Worm (Caenorhabditis elegans) whole organism, dauer: ENCODE results near the gene pha-4.

Source experiments
- unc-62 ChIP-seq: sonication (generic microtip); optimal IDR thresholded peaks from 2 replicates; lab custom pipeline; 2017; ENCODE audit warnings: missing biosample characterization, missing genetic modification reagents, missing genetic modification characterization

The pha-4 gene

DNA sequence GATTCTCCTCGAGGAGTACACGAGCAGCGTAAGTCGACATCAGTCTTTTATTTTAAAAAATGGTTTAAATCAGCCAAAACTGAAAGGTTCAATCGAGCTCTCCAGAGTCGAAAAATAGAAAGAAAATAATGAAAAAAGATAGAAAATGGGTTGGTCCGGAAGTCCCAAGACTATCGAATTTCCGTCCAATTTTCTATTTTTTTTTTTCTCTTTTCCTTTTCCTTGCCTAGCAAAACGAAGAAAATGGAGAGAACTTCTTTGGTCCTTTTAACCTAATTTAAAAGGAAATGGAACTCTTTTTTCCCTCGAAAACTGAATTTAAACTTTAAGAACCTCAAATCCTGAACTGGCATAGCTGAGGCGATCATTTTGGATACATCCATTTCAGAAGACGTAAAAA lies 13.5 kb upstream of the pha-4 start:
- TF ChIP-seq unc-62 (GFP tag; lab: Kevin White, UChicago): no peak

ce11 chrV:20744290-20744837 lies 8.5 kb upstream of the pha-4 start, which contains the start of gene dnj-25:
Gene dnj-25, minus strand, starts transcription at chrV:20744346.
- TF ChIP-seq unc-62 (GFP tag; lab: Kevin White, UChicago): no peak

DNA sequence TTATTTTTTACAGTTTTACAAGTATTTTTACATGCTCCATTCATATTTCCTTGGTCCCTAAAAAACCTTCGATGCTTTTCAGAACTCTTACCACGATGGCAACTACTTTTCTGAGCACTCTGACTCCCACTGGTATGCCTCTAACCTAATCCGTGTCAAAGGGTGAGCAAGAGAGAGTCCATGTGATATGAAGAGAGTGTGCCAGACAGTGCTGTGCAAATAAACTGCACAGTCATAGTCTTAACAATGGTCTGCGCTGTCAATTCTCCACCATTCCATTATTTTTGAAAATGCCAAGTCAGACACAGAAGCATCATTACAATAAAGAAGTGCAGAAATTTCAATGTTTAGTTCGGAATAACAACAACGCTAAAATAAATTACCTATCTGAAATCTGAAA lies 7.6 kb upstream of the pha-4 start:
- no peak for TF ChIP-seq unc-62 (GFP tag; lab: Kevin White, UChicago)

DNA sequence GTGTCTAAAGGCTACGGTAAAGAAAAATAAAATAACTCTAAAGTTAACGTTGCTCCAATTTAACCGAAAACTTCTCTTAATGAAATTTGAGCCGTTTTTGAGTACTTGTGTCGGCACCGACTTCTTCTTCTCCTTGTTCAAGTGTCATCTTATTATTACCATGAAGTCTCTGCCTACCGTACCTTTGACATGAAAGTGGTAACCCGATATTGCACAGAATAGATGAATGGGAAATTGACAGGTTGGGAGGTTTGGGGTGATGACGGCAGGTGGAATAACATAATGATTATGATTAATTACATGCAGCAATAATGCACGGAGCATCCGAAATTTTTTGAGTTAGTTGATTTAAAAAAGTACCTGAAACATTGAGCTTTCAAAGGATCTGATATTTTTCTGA lies 6.0 kb upstream of the pha-4 start:
- no peak for TF ChIP-seq unc-62 (GFP tag; lab: Kevin White, UChicago)

ce11 chrV:20747964-20748363 lies 4.9 kb upstream of the pha-4 start:
- no peak for TF ChIP-seq unc-62 (GFP tag; lab: Kevin White, UChicago)

- TF ChIP-seq unc-62 (GFP tag; lab: Kevin White, UChicago): no peak
These were observed 3.8 kb upstream of the pha-4 start for ce11 chrV:20749098-20749497.

DNA sequence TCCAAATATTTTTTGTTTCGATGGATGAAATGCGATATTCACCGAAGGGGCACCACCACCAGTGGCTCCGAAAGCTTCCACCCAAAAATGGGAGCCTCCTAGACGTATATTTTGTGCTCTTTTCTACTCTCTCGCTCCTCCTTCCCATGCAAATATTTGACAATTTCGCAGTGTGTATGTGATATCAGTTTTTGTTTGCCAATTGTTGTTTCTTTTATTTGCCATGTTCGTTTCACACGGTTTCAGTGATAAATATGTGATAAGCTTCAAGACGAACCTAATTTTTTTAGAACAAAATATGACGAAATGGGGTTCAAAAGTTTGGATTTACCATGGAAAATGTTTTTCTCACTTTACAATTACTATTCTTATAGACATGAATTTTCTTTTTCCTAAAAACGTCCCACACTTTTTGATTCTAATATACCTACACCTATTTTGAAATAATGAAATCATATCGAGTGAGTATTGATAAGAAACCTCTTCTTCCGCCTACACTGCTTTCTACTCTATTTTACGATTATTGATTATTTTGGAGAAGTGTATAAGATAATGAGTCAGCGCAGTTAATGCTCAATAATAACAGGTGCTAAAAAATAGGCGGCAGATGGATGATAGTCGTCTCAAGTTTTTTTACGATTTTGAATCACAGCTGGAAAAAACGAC lies 1.1 kb downstream of the pha-4 start:
- no peak for TF ChIP-seq unc-62 (GFP tag; lab: Kevin White, UChicago)

DNA sequence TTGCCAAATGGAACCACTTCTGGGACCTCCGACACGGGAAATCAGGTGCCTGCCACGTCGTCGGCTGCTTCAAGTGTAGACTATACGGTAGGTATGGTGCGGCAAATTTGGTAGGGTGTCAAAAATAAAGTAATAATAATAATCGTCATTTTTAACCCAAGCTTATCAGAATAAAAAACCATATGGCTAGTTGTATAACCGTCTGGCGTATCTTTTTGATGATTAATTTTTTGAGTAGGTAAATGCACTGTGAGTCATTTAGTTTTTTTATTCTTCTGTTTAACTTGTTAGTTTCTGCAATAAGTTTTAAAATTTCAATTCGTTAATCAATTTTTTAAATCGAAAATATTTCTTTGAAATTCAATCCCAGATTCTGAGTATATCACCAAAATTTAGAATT lies 2.6 kb downstream of the pha-4 start:
- TF ChIP-seq unc-62 (GFP tag; lab: Kevin White, UChicago): no peak

ce11 chrV:20756385-20756996 lies 3.6 kb downstream of the pha-4 start:
- no peak for TF ChIP-seq unc-62 (GFP tag; lab: Kevin White, UChicago)

DNA sequence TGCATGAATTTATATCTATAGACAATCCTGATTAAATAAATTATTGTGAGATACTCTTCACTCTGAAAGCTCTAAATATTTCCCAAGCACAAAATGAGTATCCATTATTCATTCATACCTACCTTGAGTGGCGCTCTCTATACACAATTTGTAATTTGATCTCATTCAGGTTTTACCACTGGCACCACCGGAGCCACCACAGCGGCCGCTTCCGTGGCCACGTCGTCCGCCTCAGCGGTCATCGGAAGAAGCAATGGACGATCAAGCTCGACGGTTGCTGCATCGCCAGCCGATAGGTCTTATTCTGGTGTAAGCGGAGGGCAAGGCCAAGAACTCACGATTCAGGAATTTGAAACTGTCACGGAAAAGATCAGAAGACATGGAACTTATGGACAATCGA lies 4.4 kb downstream of the pha-4 start:
- TF ChIP-seq unc-62 (GFP tag; lab: Kevin White, UChicago): no peak

DNA sequence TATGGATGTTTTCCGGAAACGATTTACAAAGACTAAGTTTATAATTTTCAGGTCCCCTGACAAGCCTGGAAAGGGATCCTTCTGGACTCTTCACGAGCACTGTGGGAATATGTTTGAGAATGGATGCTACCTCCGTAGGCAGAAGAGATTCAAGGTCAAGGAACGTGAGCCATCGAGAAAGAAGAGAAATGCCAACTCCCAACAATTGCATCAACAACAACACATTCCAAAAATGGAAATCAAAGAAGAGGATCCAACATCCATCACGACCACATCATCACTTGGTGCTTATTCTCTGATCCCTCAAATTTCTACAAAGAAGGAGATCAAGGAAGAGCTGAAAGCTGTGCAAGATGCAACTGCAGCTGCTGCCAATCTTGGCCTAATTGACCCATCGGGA lies 5.3 kb downstream of the pha-4 start:
- no peak for TF ChIP-seq unc-62 (GFP tag; lab: Kevin White, UChicago)

DNA sequence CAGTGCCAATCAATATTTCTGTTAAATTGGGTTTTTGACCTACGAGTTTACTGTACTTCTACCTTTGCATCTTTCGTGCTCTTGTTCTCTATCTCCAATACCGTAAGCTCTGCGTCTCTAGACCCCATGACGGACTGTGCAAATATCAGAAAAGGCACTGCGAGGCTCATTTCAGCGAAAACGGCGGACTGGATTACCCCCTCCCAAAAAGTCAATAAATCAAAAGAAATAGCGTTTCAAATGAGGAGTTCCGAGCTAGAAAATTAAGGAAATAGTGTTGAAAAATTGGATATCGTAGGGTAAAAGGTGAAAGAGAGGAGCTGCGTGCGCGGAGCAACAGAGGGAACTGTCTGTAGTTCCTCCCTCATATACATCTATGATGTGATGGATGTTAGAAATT lies 8.9 kb downstream of the pha-4 start:
- no peak for TF ChIP-seq unc-62 (GFP tag; lab: Kevin White, UChicago)

- TF ChIP-seq unc-62 (GFP tag; lab: Kevin White, UChicago): no peak
These were observed 10.3 kb downstream of the pha-4 start for ce11 chrV:20763192-20763591.

DNA sequence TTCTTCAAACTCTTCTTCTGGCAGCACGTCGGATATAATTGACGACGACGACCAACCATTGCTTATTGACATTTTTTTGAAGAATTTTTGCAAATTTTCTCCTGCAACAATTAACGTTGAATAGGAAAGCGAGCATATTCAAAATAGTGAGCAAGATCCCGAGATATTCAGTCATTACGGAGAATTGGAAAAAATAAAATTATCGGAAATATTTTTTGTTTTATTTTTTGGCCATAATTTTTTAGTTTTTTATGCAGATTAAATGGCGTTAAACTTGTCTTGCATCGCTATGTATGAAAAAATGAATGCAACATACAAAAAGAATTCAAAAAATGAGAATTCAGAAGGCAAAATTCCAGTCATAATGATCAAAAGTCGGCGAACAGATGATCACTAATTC lies 17.2 kb downstream of the pha-4 start, which contains the start of gene elp-1:
elp-1 (minus strand) TSS at position 101 of the 400 bp plus-strand sequence.
- no peak for TF ChIP-seq unc-62 (GFP tag; lab: Kevin White, UChicago)

ce11 chrV:20770846-20771245 lies 18.0 kb downstream of the pha-4 start:
- no peak for TF ChIP-seq unc-62 (GFP tag; lab: Kevin White, UChicago)

ce11 chrV:20771702-20772101 lies 18.9 kb downstream of the pha-4 start:
- no peak for TF ChIP-seq unc-62 (GFP tag; lab: Kevin White, UChicago)

- TF ChIP-seq unc-62 (GFP tag; lab: Kevin White, UChicago): no peak
These were observed 20.8 kb downstream of the pha-4 start, which contains the start of gene F38A6.5 for ce11 chrV:20773647-20774046. Gene F38A6.5, minus strand, starts transcription at chrV:20773747.
